Worm (Caenorhabditis elegans) whole organism, L4/young adult: ENCODE measurements around the gene mrpl-12.

ENCODE experiments used
- W03F9.2 ChIP-seq: fragments of 150-350 bp; optimal IDR thresholded peaks from 2 replicates; lab custom pipeline; 2014; ENCODE audit warnings: missing biosample characterization, missing genetic modification characterization
- him-1 ChIP-seq: sonication (generic microtip); optimal IDR thresholded peaks from 2 replicates; lab custom pipeline; 2016; ENCODE audit warnings: missing genotype, missing genetic modification reagents, missing genetic modification characterization, missing compliant biosample characterization

DNA sequence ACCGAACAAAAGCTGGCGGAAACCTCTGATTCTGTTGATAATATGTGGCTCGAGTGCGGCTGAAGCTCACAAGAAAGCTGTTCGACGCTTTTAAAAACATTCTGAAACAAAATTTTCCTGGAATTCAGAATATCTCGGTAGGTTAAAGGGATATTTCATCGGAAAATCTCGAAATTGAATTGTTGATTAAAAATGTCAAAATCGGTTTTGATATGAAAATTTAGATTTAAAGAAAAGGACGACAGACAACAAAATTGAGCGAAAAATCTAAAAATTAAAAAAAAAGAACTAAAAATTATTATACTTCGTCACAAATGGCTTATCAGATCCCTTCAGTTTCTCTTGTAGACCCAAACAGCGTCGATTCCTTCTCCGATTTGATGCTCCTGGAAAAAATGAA is 7.1 kb upstream of the mrpl-12 start, which contains the start of gene Y39A1A.20:
- TF ChIP-seq W03F9.2 (no peak), him-1 (tag; lab: Kevin White, UChicago) (no peak)
